Worm (Caenorhabditis elegans): ENCODE results near the gene F31F4.1.

DNA sequence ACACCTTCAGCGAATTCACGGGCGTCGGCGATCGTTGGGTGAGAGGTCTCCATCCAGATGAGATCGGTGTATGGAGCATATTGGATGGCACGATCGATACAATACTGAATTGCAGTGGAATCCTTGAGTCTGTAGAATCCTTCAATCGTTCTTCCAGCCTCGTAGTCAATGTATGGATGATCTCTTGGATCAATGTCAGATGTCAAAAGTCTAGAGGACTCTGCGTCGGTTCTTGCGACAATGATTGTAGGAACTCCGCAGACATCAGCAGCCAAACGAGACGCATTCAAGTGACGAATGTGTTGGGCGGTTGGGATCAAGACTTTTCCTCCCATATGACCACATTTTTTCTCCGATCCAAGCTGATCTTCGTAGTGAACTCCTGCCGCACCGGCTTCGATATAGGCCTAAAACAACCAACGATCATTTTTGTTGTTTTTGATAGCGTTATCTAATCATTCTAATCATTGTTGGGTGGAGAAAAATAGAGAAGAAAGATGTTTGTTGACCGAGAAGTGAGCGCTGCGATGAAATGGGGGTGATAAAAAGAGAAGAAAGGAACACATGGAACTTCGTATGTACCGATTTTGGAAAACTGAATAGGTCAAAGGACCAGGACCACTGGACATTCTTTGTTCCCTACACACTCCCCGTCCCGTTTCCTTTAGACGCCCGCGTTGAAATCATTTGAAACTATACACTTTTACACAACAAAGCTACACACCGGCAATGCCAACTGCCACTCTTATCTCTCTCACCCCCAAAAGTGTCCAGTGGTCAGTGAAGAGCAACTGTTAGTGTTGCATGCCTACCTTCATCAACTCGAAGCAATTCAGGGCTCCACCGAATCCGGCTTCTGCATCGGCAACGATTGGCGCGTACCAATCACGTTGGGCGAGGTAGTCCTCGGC is 43.0 kb downstream of the F31F4.1 start:
- no peak for TF ChIP-seq drap-1 (GFP tag; optimal IDR thresholded peaks at IDR 0.05)
- TF ChIP-seq lsy-2 (tag; optimal IDR thresholded peaks at IDR 0.05), result no peak
- no peak for TF ChIP-seq lin-13 (tag; optimal IDR thresholded peaks at IDR 0.05)
- TF ChIP-seq lin-32 (GFP tag; optimal IDR thresholded peaks at IDR 0.05), result no peak
- TF ChIP-seq nhr-76 (tag; optimal IDR thresholded peaks at IDR 0.05), result no peak
- TF ChIP-seq unc-62 (GFP tag; optimal IDR thresholded peaks at IDR 0.05), result no peak
- no peak for TF ChIP-seq blmp-1 (tag; optimal IDR thresholded peaks at IDR 0.05)

Data from whole organism, mixed stage, embryonic.